Worm (Caenorhabditis elegans): ENCODE measurements around the gene ZK742.3.

The ZK742.3 gene

ce11 chrV:7819585-7819984 lies 9.9 kb upstream of the ZK742.3 start:
- TF ChIP-seq C34F6.9 (tag; optimal IDR thresholded peaks at IDR 0.05) (peak; percentile 13), ceh-16 (tag; optimal IDR thresholded peaks at IDR 0.05) (no peak), unc-55 (GFP tag; optimal IDR thresholded peaks at IDR 0.05) (peak; percentile 21), mbf-1 (tag; optimal IDR thresholded peaks at IDR 0.05) (no peak), sma-3 (GFP tag; optimal IDR thresholded peaks at IDR 0.05) (no peak)

ce11 chrV:7816486-7816885 lies 6.8 kb upstream of the ZK742.3 start:
- TF ChIP-seq sem-4 (tag; optimal IDR thresholded peaks at IDR 0.05) (no peak), lin-11 (tag; optimal IDR thresholded peaks at IDR 0.05) (no peak), nhr-23 (tag; optimal IDR thresholded peaks at IDR 0.05) (no peak), aly-2 (tag; optimal IDR thresholded peaks at IDR 0.05) (no peak), ceh-16 (tag; optimal IDR thresholded peaks at IDR 0.05) (no peak), nhr-25 (tag; optimal IDR thresholded peaks at IDR 0.05) (no peak), alr-1 (tag; optimal IDR thresholded peaks at IDR 0.05) (no peak), nhr-77 (tag; optimal IDR thresholded peaks at IDR 0.05) (no peak)

DNA sequence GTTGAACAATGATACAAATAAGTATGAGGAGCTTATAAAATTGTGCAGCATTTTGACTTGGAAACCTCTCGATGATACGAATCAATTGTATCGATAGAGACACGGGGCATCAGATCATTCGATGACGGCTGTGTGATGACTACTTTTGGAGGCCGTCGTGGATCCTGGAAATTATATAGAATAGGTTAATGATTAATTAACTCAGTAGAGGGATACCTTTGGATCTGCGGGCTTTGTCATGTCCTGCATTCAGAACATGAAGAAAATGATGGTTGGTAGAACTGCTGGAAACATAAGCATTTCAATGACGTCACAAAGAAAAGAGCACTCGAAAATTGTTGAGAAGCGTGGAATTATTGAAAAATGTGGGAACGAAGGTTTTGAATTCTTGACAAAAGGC lies 4.9 kb upstream of the ZK742.3 start, which contains the start of gene ZK742.6:
Gene ZK742.6 (minus strand): TSS at position 342 of the 400 bp plus-strand sequence.
- TF ChIP-seq blmp-1 (tag; optimal IDR thresholded peaks at IDR 0.05; ENCODE audit: insufficient read depth) = no peak
- no peak for TF ChIP-seq nhr-10 (tag; optimal IDR thresholded peaks at IDR 0.05)
- no peak for TF ChIP-seq unc-39 (tag; optimal IDR thresholded peaks at IDR 0.05)
- no peak for TF ChIP-seq snpc-4 (tag; optimal IDR thresholded peaks at IDR 0.05)
- no peak for TF ChIP-seq dmd-4 (tag; optimal IDR thresholded peaks at IDR 0.05)
- TF ChIP-seq crh-2 (tag; optimal IDR thresholded peaks at IDR 0.05) = no peak
- no peak for TF ChIP-seq nhr-11 (tag; optimal IDR thresholded peaks at IDR 0.05)
- no peak for TF ChIP-seq lsy-2 (tag; optimal IDR thresholded peaks at IDR 0.05)

DNA sequence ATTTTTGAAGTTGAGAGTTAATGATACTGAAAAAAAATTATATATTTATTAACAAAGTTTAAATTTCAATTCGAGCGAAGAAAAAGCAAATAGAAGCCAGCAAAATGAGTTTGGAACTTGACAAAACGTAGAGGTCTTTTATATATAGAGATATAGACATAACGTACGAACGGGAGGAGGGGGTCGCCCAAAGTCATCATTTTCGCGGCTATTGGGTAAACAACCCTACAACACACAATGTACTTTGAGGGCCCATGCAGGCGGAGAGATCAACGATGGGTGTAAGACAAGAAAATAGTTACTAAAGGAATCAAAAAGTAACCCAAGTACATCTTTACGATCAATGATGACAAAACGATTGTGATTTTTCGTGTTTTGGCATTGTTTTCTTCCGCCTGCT lies 2.0 kb upstream of the ZK742.3 start, which contains the start of gene ZK742.4:
Gene ZK742.4 (minus strand): TSS at position 35 of the 400 bp plus-strand sequence.
- TF ChIP-seq sem-4 (tag; optimal IDR thresholded peaks at IDR 0.05) (no peak), sma-9 (GFP tag; optimal IDR thresholded peaks at IDR 0.05) (peak; percentile 24), sma-9 (tag; optimal IDR thresholded peaks at IDR 0.05) (no peak)

- no peak for TF ChIP-seq ceh-82 (tag; optimal IDR thresholded peaks at IDR 0.05)
- no peak for TF ChIP-seq unc-62 (GFP tag; optimal IDR thresholded peaks at IDR 0.05)
- no peak for TF ChIP-seq aly-2 (tag; optimal IDR thresholded peaks at IDR 0.05)
- TF ChIP-seq lin-13 (GFP tag; optimal IDR thresholded peaks at IDR 0.05) = no peak
- TF ChIP-seq nhr-21 (tag; optimal IDR thresholded peaks at IDR 0.05) = no peak
- TF ChIP-seq Y55F3AM.14 (GFP tag; optimal IDR thresholded peaks at IDR 0.05) = no peak
- no peak for TF ChIP-seq F13H6.1 (tag; optimal IDR thresholded peaks at IDR 0.05)
- no peak for TF ChIP-seq nhr-6 (tag; optimal IDR thresholded peaks at IDR 0.05)
- no peak for TF ChIP-seq ztf-4 (tag; optimal IDR thresholded peaks at IDR 0.05)
- no peak for TF ChIP-seq nhr-23 (tag; optimal IDR thresholded peaks at IDR 0.05)
- no peak for TF ChIP-seq nhr-12 (tag; optimal IDR thresholded peaks at IDR 0.05)
- no peak for TF ChIP-seq gmeb-1 (tag; optimal IDR thresholded peaks at IDR 0.05)
- TF ChIP-seq ZK546.5 (tag; optimal IDR thresholded peaks at IDR 0.05) = no peak
- TF ChIP-seq blmp-1 (tag; optimal IDR thresholded peaks at IDR 0.05; ENCODE audit: insufficient read depth) = no peak
- TF ChIP-seq ceh-16 (tag; optimal IDR thresholded peaks at IDR 0.05) = no peak
- no peak for TF ChIP-seq mbf-1 (tag; optimal IDR thresholded peaks at IDR 0.05)
- no peak for TF ChIP-seq sma-3 (GFP tag; optimal IDR thresholded peaks at IDR 0.05)
- no peak for TF ChIP-seq sma-9 (GFP tag; optimal IDR thresholded peaks at IDR 0.05)
- no peak for TF ChIP-seq sma-9 (tag; optimal IDR thresholded peaks at IDR 0.05)
- TF ChIP-seq peb-1 (tag; optimal IDR thresholded peaks at IDR 0.05) = no peak
These were observed 879 bp upstream of the ZK742.3 start for ce11 chrV:7810591-7810990.

ce11 chrV:7808444-7808843 lies 1.3 kb downstream of the ZK742.3 start:
- TF ChIP-seq nhr-129 (tag; optimal IDR thresholded peaks at IDR 0.05) (no peak), nhr-6 (tag; optimal IDR thresholded peaks at IDR 0.05) (no peak), unc-55 (GFP tag; optimal IDR thresholded peaks at IDR 0.05) (no peak), nhr-11 (tag; optimal IDR thresholded peaks at IDR 0.05) (no peak), mbf-1 (tag; optimal IDR thresholded peaks at IDR 0.05) (no peak), ama-1 (optimal IDR thresholded peaks at IDR 0.05) (no peak), snpc-4 (tag; optimal IDR thresholded peaks at IDR 0.05) (no peak), nhr-77 (tag; optimal IDR thresholded peaks at IDR 0.05) (no peak)

All from whole organism, L2 larva.